Worm (Caenorhabditis elegans) whole organism, late embryonic: ENCODE data around the gene pha-4.

Experiments used
- ceh-18 ChIP-seq: sonication (generic microtip); optimal IDR thresholded peaks from 2 replicates; lab custom pipeline; 2016; ENCODE audit warnings: missing genetic modification characterization, missing compliant biosample characterization
- gmeb-2 ChIP-seq: sonication (generic microtip); optimal IDR thresholded peaks from 2 replicates; lab custom pipeline; 2016; ENCODE audit warnings: missing genetic modification characterization, inconsistent platforms, missing compliant biosample characterization
- lin-11 ChIP-seq: fragments of 200-800 bp; sonication (Bioruptor generic); optimal IDR thresholded peaks from 2 replicates; lab custom pipeline; 2018; ENCODE audit warnings: mild to moderate bottlenecking, missing genetic modification characterization, missing compliant biosample characterization
- pax-1 ChIP-seq: fragments of 150-350 bp; optimal IDR thresholded peaks from 2 replicates; lab custom pipeline; 2014; ENCODE audit warnings: missing biosample characterization, missing genetic modification characterization
- pha-4 ChIP-seq: fragments of 150-350 bp; optimal IDR thresholded peaks from 2 replicates; lab custom pipeline; 2018; ENCODE audit warnings: missing biosample characterization, missing genetic modification reagents, missing genetic modification characterization
- pqm-1 ChIP-seq: sonication (generic microtip); optimal IDR thresholded peaks from 2 replicates; lab custom pipeline; 2016; ENCODE audit warnings: missing genetic modification characterization, missing compliant biosample characterization
- unc-86 ChIP-seq: sonication (generic microtip); optimal IDR thresholded peaks from 2 replicates; lab custom pipeline; 2016; ENCODE audit warnings: missing genetic modification characterization, missing compliant biosample characterization

ce11 chrV:20712994-20713326 lies 39.9 kb upstream of the pha-4 start:
- TF ChIP-seq ceh-18 (tag; lab: Kevin White, UChicago), result peak; percentile 69
- TF ChIP-seq unc-86 (tag; lab: Kevin White, UChicago), result no peak
- no peak for TF ChIP-seq pqm-1 (tag; lab: Kevin White, UChicago)
- TF ChIP-seq pax-1, result peak; percentile 55
- no peak for TF ChIP-seq pha-4
- TF ChIP-seq gmeb-2 (tag; lab: Kevin White, UChicago), result no peak
- TF ChIP-seq lin-11 (tag; lab: Kevin White, UChicago), result no peak
